Fruit fly (Drosophila melanogaster) whole organism, embryonic: ENCODE data around the gene sna.

Experiments
- Asciz ChIP-seq: fragments of 200-800 bp; sonication (Bioruptor generic); optimal IDR thresholded peaks from 2 replicates; lab custom pipeline; 2017; ENCODE audit warnings: missing biosample characterization, mild to moderate bottlenecking, missing genetic modification characterization, missing genetic modification reagents
- Bteb2 ChIP-seq: fragments of 200-800 bp; sonication (Bioruptor generic); optimal IDR thresholded peaks from 2 replicates; lab custom pipeline; 2016; ENCODE audit warnings: missing biosample characterization, missing genetic modification characterization
- CG13287 ChIP-seq: fragments of 200-800 bp; sonication (Bioruptor generic); IDR thresholded peaks from 2 replicates; pipeline ENCODE4 v1.3.6; 2022; ENCODE audit warnings: missing biosample characterization, missing genetic modification characterization; ENCODE audit not compliant: partially characterized antibody
- CG15514 ChIP-seq: fragments of 200-800 bp; sonication (Bioruptor generic); optimal IDR thresholded peaks from 3 replicates; lab custom pipeline; 2017; ENCODE audit warnings: missing biosample characterization, missing genetic modification characterization, mild to moderate bottlenecking, moderate library complexity, missing genetic modification reagents
- CG17829 ChIP-seq: fragments of 200-800 bp; optimal IDR thresholded peaks from 2 replicates; lab custom pipeline; 2019; ENCODE audit warnings: missing biosample characterization, mild to moderate bottlenecking, missing genetic modification characterization, moderate library complexity
- CG18011 ChIP-seq: fragments of 200-800 bp; sonication (Bioruptor generic); optimal IDR thresholded peaks from 2 replicates; lab custom pipeline; 2017; ENCODE audit warnings: missing biosample characterization, missing genetic modification characterization, mild to moderate bottlenecking, moderate library complexity, missing genotype
- CG1832 ChIP-seq: fragments of 200-800 bp; sonication (Bioruptor generic); optimal IDR thresholded peaks from 2 replicates; lab custom pipeline; 2017; ENCODE audit warnings: missing biosample characterization, mild to moderate bottlenecking, missing genetic modification characterization, inconsistent platforms
- CG30431 ChIP-seq: fragments of 200-800 bp; sonication (Bioruptor generic); optimal IDR thresholded peaks from 2 replicates; lab custom pipeline; 2017; ENCODE audit warnings: missing biosample characterization, missing genetic modification characterization
- CG32767 ChIP-seq: fragments of 200-800 bp; sonication (Bioruptor generic); IDR thresholded peaks from 2 replicates; pipeline ENCODE4 v1.3.6; 2022; ENCODE audit warnings: missing biosample characterization, missing genetic modification characterization
- CG4328 ChIP-seq: fragments of 200-800 bp; sonication (Bioruptor generic); optimal IDR thresholded peaks from 3 replicates; lab custom pipeline; 2017; ENCODE audit warnings: missing biosample characterization, missing genetic modification reagents, missing genetic modification characterization
- CG43689 ChIP-seq: fragments of 200-800 bp; sonication (Bioruptor generic); IDR thresholded peaks from 2 replicates; pipeline ENCODE4 v1.3.6; 2022; ENCODE audit warnings: missing biosample characterization, missing genetic modification characterization
- CG4730 ChIP-seq: fragments of 200-800 bp; sonication (Bioruptor generic); IDR thresholded peaks from 2 replicates; pipeline ENCODE4 v1.3.6; 2022; ENCODE audit warnings: missing biosample characterization, missing genetic modification characterization
- CG6813 ChIP-seq: fragments of 200-800 bp; sonication (Bioruptor generic); optimal IDR thresholded peaks from 2 replicates; lab custom pipeline; 2017; ENCODE audit warnings: missing biosample characterization, missing genetic modification characterization, mild to moderate bottlenecking, moderate library complexity, missing genetic modification reagents
- Dad ChIP-seq: fragments of 200-800 bp; sonication (Bioruptor generic); optimal IDR thresholded peaks from 3 replicates; lab custom pipeline; 2016; ENCODE audit warnings: missing biosample characterization, missing genetic modification characterization
- HLH3B ChIP-seq: fragments of 200-800 bp; sonication (Bioruptor generic); IDR thresholded peaks from 2 replicates; pipeline ENCODE4 v1.3.6; 2022; ENCODE audit warnings: missing biosample characterization, missing genetic modification characterization
- Hmr ChIP-seq: fragments of 200-800 bp; sonication (Bioruptor generic); optimal IDR thresholded peaks from 3 replicates; lab custom pipeline; 2017; ENCODE audit warnings: mild to moderate bottlenecking, missing biosample characterization, missing genetic modification reagents, missing genetic modification characterization
- MBD-R2 ChIP-seq: fragments of 200-800 bp; sonication (Bioruptor generic); IDR thresholded peaks from 2 replicates; pipeline ENCODE4 v1.3.6; 2022; ENCODE audit warnings: missing biosample characterization, missing genetic modification characterization
- Meics ChIP-seq: fragments of 200-800 bp; sonication (Bioruptor generic); optimal IDR thresholded peaks from 2 replicates; lab custom pipeline; 2017; ENCODE audit warnings: missing biosample characterization, mild to moderate bottlenecking, missing genetic modification characterization
- NFAT ChIP-seq: fragments of 200-800 bp; sonication (Bioruptor generic); IDR thresholded peaks from 2 replicates; pipeline ENCODE4 v1.3.6; 2022; ENCODE audit warnings: missing biosample characterization, missing genetic modification characterization
- Nf-YB ChIP-seq: fragments of 200-800 bp; sonication (Bioruptor generic); optimal IDR thresholded peaks from 3 replicates; lab custom pipeline; 2019; ENCODE audit warnings: missing biosample characterization, mild to moderate bottlenecking, missing genetic modification characterization, moderate library complexity
- Pdp1 ChIP-seq, 2 experiments: fragments of 200-800 bp; sonication (Bioruptor generic); optimal IDR thresholded peaks; 3 replicates each; lab custom pipeline; 2016; ENCODE audit warnings: missing biosample characterization in 2 of 2, missing genetic modification characterization in 2 of 2, mild to moderate bottlenecking in 1 of 2, moderate library complexity in 1 of 2
- Ptx1 ChIP-seq: fragments of 200-800 bp; sonication (Bioruptor generic); IDR thresholded peaks from 2 replicates; pipeline ENCODE4 v1.3.6; 2022; ENCODE audit warnings: missing biosample characterization, missing genetic modification characterization
- Rx ChIP-seq: fragments of 200-800 bp; sonication (Bioruptor generic); IDR thresholded peaks from 2 replicates; pipeline ENCODE4 v1.3.6; 2022; ENCODE audit warnings: missing biosample characterization, missing genetic modification characterization
- Taf1 ChIP-seq: fragments of 200-800 bp; sonication (Bioruptor generic); IDR thresholded peaks from 2 replicates; pipeline ENCODE4 v1.3.6; 2022; ENCODE audit warnings: missing biosample characterization, missing genetic modification characterization
- Tbp ChIP-seq: fragments of >200 bp; optimal IDR thresholded peaks from 2 replicates; lab custom pipeline; 2018; ENCODE audit warnings: missing biosample characterization, missing genetic modification characterization
- Vsx1 ChIP-seq: fragments of 200-800 bp; sonication (Bioruptor generic); optimal IDR thresholded peaks from 2 replicates; lab custom pipeline; 2017; ENCODE audit warnings: missing biosample characterization, mild to moderate bottlenecking, missing genetic modification characterization, missing genetic modification reagents
- ac ChIP-seq: fragments of 200-800 bp; sonication (Bioruptor generic); optimal IDR thresholded peaks from 3 replicates; lab custom pipeline; 2017; ENCODE audit warnings: missing biosample characterization, mild to moderate bottlenecking, missing genetic modification characterization
- bbx ChIP-seq: fragments of 200-800 bp; sonication (Bioruptor generic); IDR thresholded peaks from 2 replicates; pipeline ENCODE4 v1.3.6; 2022; ENCODE audit warnings: missing biosample characterization, missing genetic modification characterization; ENCODE audit not compliant: partially characterized antibody
- cato ChIP-seq: fragments of 200-800 bp; sonication (Bioruptor generic); optimal IDR thresholded peaks from 2 replicates; lab custom pipeline; 2016; ENCODE audit warnings: missing biosample characterization, missing genetic modification characterization, borderline replicate concordance
- crol ChIP-seq: fragments of 200-800 bp; sonication (Bioruptor generic); IDR thresholded peaks from 2 replicates; pipeline ENCODE4 v1.3.6; 2022; ENCODE audit warnings: missing biosample characterization, missing genetic modification characterization
- cwo ChIP-seq: fragments of 200-800 bp; sonication (Bioruptor generic); optimal IDR thresholded peaks from 3 replicates; lab custom pipeline; 2017; ENCODE audit warnings: missing biosample characterization, missing genetic modification characterization, mild to moderate bottlenecking, moderate library complexity, missing genetic modification reagents
- dpn ChIP-seq, 2 experiments: fragments of 200-800 bp; sonication (Bioruptor generic); optimal IDR thresholded peaks; 3 replicates each; lab custom pipeline; 2016; ENCODE audit warnings: missing biosample characterization in 2 of 2, missing genetic modification characterization in 2 of 2
- en ChIP-seq: fragments of 200-800 bp; sonication (Bioruptor generic); optimal IDR thresholded peaks from 2 replicates; lab custom pipeline; 2016; ENCODE audit warnings: missing biosample characterization, missing genetic modification characterization
- h ChIP-seq: fragments of >200 bp; optimal IDR thresholded peaks from 2 replicates; lab custom pipeline; 2017
- hkb ChIP-seq, 2 experiments: fragments of 200-800 bp in 1 of 2; fragments of >200 bp in 1 of 2; sonication (Bioruptor generic) in 1 of 2; IDR thresholded peaks in 1 of 2; optimal IDR thresholded peaks in 1 of 2; 2 replicates each; pipeline versions ENCODE4 v1.3.6 to Lab custom; 2017 to 2022; ENCODE audit warnings: missing biosample characterization in 1 of 2, missing genetic modification characterization in 1 of 2
- ind ChIP-seq: fragments of 200-800 bp; sonication (Bioruptor generic); optimal IDR thresholded peaks from 3 replicates; lab custom pipeline; 2016; ENCODE audit warnings: missing biosample characterization, missing genetic modification characterization
- lilli ChIP-seq: fragments of 200-800 bp; sonication (Bioruptor generic); optimal IDR thresholded peaks from 3 replicates; lab custom pipeline; 2016; ENCODE audit warnings: missing biosample characterization, missing genetic modification characterization
- lola ChIP-seq, 3 experiments: fragments of >200 bp in 2 of 3; fragments of 200-800 bp in 1 of 3; sonication (Bioruptor generic) in 1 of 3; optimal IDR thresholded peaks; 2 replicates each; lab custom pipeline; 2017 to 2019; ENCODE audit warnings: missing biosample characterization in 3 of 3, missing genetic modification characterization in 3 of 3, mild to moderate bottlenecking in 1 of 3, moderate library complexity in 1 of 3
- lov ChIP-seq, 2 experiments: fragments of 200-800 bp in 1 of 2; fragments of >200 bp in 1 of 2; sonication (Bioruptor generic) in 1 of 2; IDR thresholded peaks in 1 of 2; optimal IDR thresholded peaks in 1 of 2; 2 replicates in 1 of 2; 3 replicates in 1 of 2; pipeline versions ENCODE4 v1.3.6 to Lab custom; 2017 to 2022; ENCODE audit warnings: missing biosample characterization in 1 of 2, missing genetic modification characterization in 1 of 2
- otp ChIP-seq: fragments of 200-800 bp; sonication (Bioruptor generic); IDR thresholded peaks from 3 replicates; pipeline ENCODE4, ENCODE4 v1.3.6; 2022; ENCODE audit warnings: missing biosample characterization, missing genetic modification characterization
- phol ChIP-seq: fragments of 200-800 bp; sonication (Bioruptor generic); optimal IDR thresholded peaks from 3 replicates; lab custom pipeline; 2018; ENCODE audit warnings: missing biosample characterization, mild to moderate bottlenecking, missing genetic modification characterization, moderate library complexity
- ro ChIP-seq: fragments of 200-800 bp; sonication (Bioruptor generic); IDR thresholded peaks from 2 replicates; pipeline ENCODE4 v1.3.6; 2022; ENCODE audit warnings: missing biosample characterization, missing genetic modification characterization
- seq ChIP-seq: fragments of 200-800 bp; sonication (Bioruptor generic); IDR thresholded peaks from 2 replicates; pipeline ENCODE4 v1.3.6; 2022; ENCODE audit warnings: missing biosample characterization, missing genetic modification characterization
- slbo ChIP-seq: fragments of 200-800 bp; sonication (Bioruptor generic); IDR thresholded peaks from 2 replicates; pipeline ENCODE4 v1.3.6; 2022; ENCODE audit warnings: missing biosample characterization, missing genetic modification characterization
- tna ChIP-seq: fragments of 200-800 bp; sonication (Bioruptor generic); IDR thresholded peaks from 2 replicates; pipeline ENCODE4 v1.3.6; 2022; ENCODE audit warnings: missing biosample characterization, missing genetic modification characterization; ENCODE audit not compliant: partially characterized antibody
- toy ChIP-seq: fragments of 200-800 bp; sonication (Bioruptor generic); IDR thresholded peaks from 2 replicates; pipeline ENCODE4 v1.3.6; 2022; ENCODE audit warnings: missing biosample characterization, missing genetic modification characterization
- usp ChIP-seq: fragments of >200 bp; optimal IDR thresholded peaks from 2 replicates; lab custom pipeline; 2017; ENCODE audit warnings: missing biosample characterization, missing genetic modification characterization
- vnd ChIP-seq: fragments of 200-800 bp; sonication (Bioruptor generic); IDR thresholded peaks from 3 replicates; pipeline ENCODE4 v1.3.6; 2022; ENCODE audit warnings: missing biosample characterization, missing genetic modification characterization; ENCODE audit not compliant: partially characterized antibody
- yki ChIP-seq: fragments of >200 bp; optimal IDR thresholded peaks from 3 replicates; lab custom pipeline; 2018
- zfh2 ChIP-seq: fragments of 200-800 bp; sonication (Bioruptor generic); optimal IDR thresholded peaks from 2 replicates; lab custom pipeline; 2016; ENCODE audit warnings: missing biosample characterization, missing genetic modification characterization

Gene sna

DNA sequence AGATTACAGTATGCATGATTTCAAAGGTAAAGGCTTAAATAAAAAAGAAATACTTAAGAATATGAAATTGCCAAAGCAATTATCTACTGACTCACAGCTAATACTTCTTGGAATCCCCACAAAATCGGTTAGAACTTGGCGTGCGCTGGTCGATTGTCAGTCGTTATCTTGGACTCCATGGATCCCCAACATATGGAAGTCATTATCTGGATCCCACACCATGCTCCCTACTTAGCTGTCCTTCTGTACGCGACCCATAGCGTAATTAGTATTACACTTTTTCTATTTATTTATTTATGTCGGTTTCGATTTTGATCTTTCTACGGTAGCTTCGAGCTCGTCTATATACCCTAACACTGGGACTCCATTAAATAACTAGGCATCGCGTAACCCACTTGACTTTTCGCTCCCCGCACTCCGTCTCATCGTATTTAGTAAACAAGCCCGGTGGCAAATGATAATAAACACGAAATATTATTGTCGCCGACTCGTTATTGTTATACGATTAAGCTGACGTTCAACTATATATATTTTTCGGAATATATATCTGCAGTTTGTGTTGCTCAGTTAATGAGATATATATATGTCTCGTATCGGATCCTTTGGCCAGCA is 23.0 kb upstream of the sna start:
- TF ChIP-seq Nf-YB, result no peak
- TF ChIP-seq Asciz (GFP tag; lab: Kevin White, UChicago), result no peak
- TF ChIP-seq tna (GFP tag; lab: Robert Waterston, UW), result no peak
- no peak for TF ChIP-seq NFAT (GFP tag; lab: Robert Waterston, UW)
- no peak for TF ChIP-seq CG32767
- no peak for TF ChIP-seq CG15514 (GFP tag; lab: Kevin White, UChicago)
- no peak for TF ChIP-seq Meics
- no peak for TF ChIP-seq hkb (optimal IDR thresholded peaks at IDR 0.05; lab: Kevin White, UChicago)
- no peak for TF ChIP-seq hkb (GFP tag; IDR thresholded peaks at IDR 0.05; lab: Robert Waterston, UW)
- no peak for TF ChIP-seq cwo (GFP tag; lab: Kevin White, UChicago)
- TF ChIP-seq zfh2, result no peak
- TF ChIP-seq crol (GFP tag; lab: Robert Waterston, UW), result peak; percentile 70
- TF ChIP-seq Dad, result no peak
- TF ChIP-seq Vsx1 (GFP tag; lab: Kevin White, UChicago), result peak; percentile 13
- TF ChIP-seq ind (GFP tag; lab: Kevin White, UChicago), result no peak
- TF ChIP-seq phol (tag; lab: Kevin White, UChicago), result no peak
- no peak for TF ChIP-seq CG17829 (tag; lab: Kevin White, UChicago)
- no peak for TF ChIP-seq dpn (GFP tag; optimal IDR thresholded peaks at IDR 0.05; lab: Kevin White, UChicago)
- no peak for TF ChIP-seq CG30431
- no peak for TF ChIP-seq Taf1 (GFP tag; lab: Robert Waterston, UW)
- TF ChIP-seq CG18011 (GFP tag; lab: Kevin White, UChicago), result no peak
- 0 out of 3 replicates have a peak, but pooled peaks have one; percentile 14 for TF ChIP-seq otp
- TF ChIP-seq cato (GFP tag; lab: Kevin White, UChicago), result no peak
- TF ChIP-seq toy (GFP tag; lab: Robert Waterston, UW), result no peak
- TF ChIP-seq en (GFP tag; lab: Kevin White, UChicago), result no peak
- no peak for TF ChIP-seq lov (optimal IDR thresholded peaks at IDR 0.05; lab: Kevin White, UChicago)
- no peak for TF ChIP-seq lov (GFP tag; IDR thresholded peaks at IDR 0.05; lab: Robert Waterston, UW)
- TF ChIP-seq vnd (GFP tag; lab: Robert Waterston, UW), result peak; percentile 39; the same call in 2 of the 3 replicates
- TF ChIP-seq bbx (GFP tag; lab: Robert Waterston, UW), result no peak
- no peak for TF ChIP-seq lola (GFP tag; optimal IDR thresholded peaks at IDR 0.05; lab: Kevin White, UChicago)
- TF ChIP-seq ro, result no peak
- TF ChIP-seq yki (lab: Kevin White, UChicago), result no peak
- no peak for TF ChIP-seq seq (GFP tag; lab: Robert Waterston, UW)
- no peak for TF ChIP-seq h (lab: Kevin White, UChicago)
- TF ChIP-seq Rx (GFP tag; lab: Robert Waterston, UW), result no peak
- TF ChIP-seq HLH3B (GFP tag; lab: Robert Waterston, UW), result no peak
- no peak for TF ChIP-seq CG43689 (GFP tag; lab: Robert Waterston, UW)
- no peak for TF ChIP-seq CG4328
- no peak for TF ChIP-seq CG4730 (GFP tag; lab: Robert Waterston, UW)
- no peak for TF ChIP-seq slbo (GFP tag; lab: Robert Waterston, UW)
- TF ChIP-seq ac, result no peak
- no peak for TF ChIP-seq CG1832 (GFP tag; lab: Kevin White, UChicago)
- no peak for TF ChIP-seq MBD-R2
- peak; percentile 11 for TF ChIP-seq Hmr (GFP tag; lab: Kevin White, UChicago)
- TF ChIP-seq usp (GFP tag; lab: Kevin White, UChicago), result no peak
- peak in 1 of 2 experiments; percentile 93 for TF ChIP-seq Pdp1 (GFP tag; optimal IDR thresholded peaks at IDR 0.05; lab: Kevin White, UChicago)
- no peak for TF ChIP-seq lilli (GFP tag; lab: Kevin White, UChicago)
- TF ChIP-seq Ptx1 (GFP tag; lab: Robert Waterston, UW), result no peak
- TF ChIP-seq CG6813 (GFP tag; lab: Kevin White, UChicago), result peak; percentile 32
- no peak for TF ChIP-seq Tbp (GFP tag; lab: Kevin White, UChicago)
- no peak for TF ChIP-seq CG13287 (GFP tag; lab: Robert Waterston, UW)
- TF ChIP-seq Bteb2 (GFP tag; lab: Kevin White, UChicago), result no peak
